Fruit fly (Drosophila melanogaster) S2 (cell line): ENCODE data around the gene CG13722.

Source experiments
- CG8478 ChIP-seq: fragments of >200 bp; optimal IDR thresholded peaks from 2 replicates; lab custom pipeline; 2018
- CTCF ChIP-seq, 2 experiments: fragments of >200 bp; optimal IDR thresholded peaks; 2 replicates each; lab custom pipeline; 2018

CG13722 gene

dm6 chr3L:4460307-4461088 is 30.3 kb downstream of the CG13722 start, which contains the start of gene CG15022:
Gene CG15022 (minus strand): TSS chr3L:4460317.
- TF ChIP-seq CG8478 (lab: Kevin White, UChicago) (no peak), CTCF (optimal IDR thresholded peaks at IDR 0.05; lab: Kevin White, UChicago) (no peak)

DNA sequence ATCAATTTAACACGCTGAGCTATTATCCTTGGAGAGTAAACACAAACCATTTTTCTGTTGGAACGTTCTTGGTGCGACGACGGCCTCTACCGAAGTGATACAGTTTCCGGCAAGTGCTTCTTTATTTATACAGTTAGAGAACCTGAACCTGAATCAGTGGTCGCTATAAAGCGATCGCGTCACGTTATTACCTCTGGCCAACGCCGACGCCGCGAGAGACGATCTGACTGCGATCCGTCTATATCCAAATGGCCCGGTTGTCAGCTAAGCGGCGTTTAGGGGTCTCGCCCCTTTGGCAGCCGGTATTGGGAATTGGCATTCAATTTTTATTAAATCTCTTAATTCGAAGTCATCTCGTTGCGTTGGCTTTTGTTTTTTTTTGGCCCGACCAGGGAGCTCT is 32.7 kb downstream of the CG13722 start, which contains the start of gene CG11345:
TSS of gene CG11345 (minus strand) at position 101 of the 400 bp plus-strand sequence.
- TF ChIP-seq CG8478 (lab: Kevin White, UChicago) (no peak), CTCF (optimal IDR thresholded peaks at IDR 0.05; lab: Kevin White, UChicago) (no peak)

DNA sequence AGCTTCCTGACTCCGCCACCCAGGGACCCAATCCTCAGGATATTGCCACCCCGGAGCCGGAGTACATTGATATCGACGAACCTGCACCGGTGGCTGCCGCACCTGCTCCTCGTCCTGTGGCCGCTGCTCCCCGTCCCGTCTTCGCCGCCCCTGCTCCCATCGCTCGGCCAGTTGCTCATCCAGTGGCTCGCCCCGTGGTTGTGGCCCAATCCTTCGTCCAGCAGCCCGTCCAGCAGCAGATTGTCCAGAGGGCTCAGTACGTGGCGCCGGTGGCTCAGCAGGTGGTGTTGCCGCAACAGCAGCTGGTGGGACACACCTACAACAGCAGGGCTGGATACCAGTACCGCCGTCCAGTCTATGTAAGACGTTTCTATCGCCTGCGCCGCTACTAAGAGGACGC is 43.5 kb downstream of the CG13722 start:
- TF ChIP-seq CG8478 (lab: Kevin White, UChicago): no peak
- no peak for TF ChIP-seq CTCF (optimal IDR thresholded peaks at IDR 0.05; lab: Kevin White, UChicago)

DNA sequence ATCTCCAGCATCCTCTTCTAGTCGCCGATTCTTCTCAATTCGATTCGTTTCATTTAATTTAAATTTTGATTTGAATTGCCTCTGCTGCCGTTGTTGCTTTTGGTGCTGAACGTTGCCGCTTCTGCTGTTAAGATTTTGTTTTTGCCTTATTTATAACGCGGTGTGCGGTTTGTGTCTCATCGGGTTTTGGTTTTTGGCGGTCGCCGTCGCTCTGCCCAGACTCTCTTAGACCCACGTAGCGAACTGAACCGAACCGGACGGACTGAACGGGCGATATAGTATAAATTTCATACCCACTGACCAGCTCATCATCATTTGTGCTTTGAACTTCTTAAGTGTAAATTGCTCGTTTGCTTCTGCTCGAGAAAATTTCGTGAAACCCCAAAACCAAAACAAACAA is 44.5 kb downstream of the CG13722 start, which contains the start of gene CG12607:
TSS of gene CG12607 (plus strand) at position 301 of the 400 bp plus-strand sequence.
- no peak for TF ChIP-seq CG8478 (lab: Kevin White, UChicago)
- TF ChIP-seq CTCF (optimal IDR thresholded peaks at IDR 0.05; lab: Kevin White, UChicago): no peak

DNA sequence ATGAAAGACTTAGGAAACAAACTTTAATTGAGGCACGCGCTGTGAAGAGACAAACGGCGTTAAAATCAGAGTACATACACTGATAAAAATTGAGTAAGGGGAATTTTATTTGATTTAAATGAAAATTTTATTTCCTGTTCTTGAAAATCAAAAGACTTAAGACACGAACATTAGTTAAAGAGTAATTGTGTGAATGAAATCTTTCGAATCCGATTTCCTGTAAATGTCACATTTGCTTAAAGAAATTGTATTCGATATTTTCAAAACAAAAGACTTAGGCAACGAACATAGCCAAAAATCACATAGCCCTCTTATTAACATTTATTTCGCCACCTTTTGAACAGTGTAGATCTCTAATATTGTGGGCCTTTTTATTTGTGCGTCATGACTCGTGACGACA is 44.9 kb downstream of the CG13722 start:
- TF ChIP-seq CG8478 (lab: Kevin White, UChicago): no peak
- TF ChIP-seq CTCF (optimal IDR thresholded peaks at IDR 0.05; lab: Kevin White, UChicago): no peak

DNA sequence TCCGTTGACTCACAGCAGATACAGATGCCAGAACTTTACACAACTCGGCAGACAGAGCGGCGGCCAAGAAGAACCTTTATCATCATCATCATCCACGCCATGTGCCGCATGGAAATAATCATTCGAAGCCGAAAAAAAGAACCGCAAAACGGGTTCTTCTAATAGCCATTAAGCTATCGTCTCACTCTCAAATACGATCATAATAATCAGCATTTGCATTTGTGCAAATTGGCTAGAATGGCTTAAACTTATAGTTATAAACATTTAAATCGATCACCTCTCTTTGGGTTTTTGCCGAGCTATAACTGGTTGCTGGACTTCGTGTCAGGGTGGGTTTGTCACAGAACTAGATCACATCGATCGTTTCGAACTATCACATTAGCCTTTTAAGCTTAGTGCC is 48.6 kb downstream of the CG13722 start:
- TF ChIP-seq CTCF (optimal IDR thresholded peaks at IDR 0.05; lab: Kevin White, UChicago) (no peak), CG8478 (lab: Kevin White, UChicago) (no peak)

dm6 chr3L:4440153-4440552 is 50.6 kb downstream of the CG13722 start:
- TF ChIP-seq CG8478 (lab: Kevin White, UChicago): no peak
- no peak for TF ChIP-seq CTCF (optimal IDR thresholded peaks at IDR 0.05; lab: Kevin White, UChicago)

DNA sequence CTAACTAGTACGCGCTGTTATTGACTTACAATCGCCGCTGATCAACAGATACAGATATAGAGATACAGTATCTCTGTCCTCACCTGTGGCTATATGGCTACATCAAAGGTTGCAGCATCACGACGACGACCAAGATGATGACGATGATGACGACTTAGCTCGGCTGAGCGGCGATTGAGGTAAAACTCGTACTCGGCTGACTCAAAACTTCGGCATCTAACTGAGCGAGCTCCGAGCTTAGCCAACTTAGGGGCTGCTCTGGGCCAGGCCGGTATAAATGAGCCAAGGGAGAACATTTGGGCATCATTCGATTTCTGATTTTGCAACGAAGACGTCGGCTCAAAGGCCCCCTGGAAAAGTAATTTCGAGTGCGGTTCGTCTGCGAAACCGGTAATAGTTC is 54.3 kb downstream of the CG13722 start, which contains the start of gene CG15021:
TSS of gene CG15021 (plus strand) at position 301 of the 400 bp plus-strand sequence.
- TF ChIP-seq CG8478 (lab: Kevin White, UChicago) (no peak), CTCF (optimal IDR thresholded peaks at IDR 0.05; lab: Kevin White, UChicago) (no peak)
